Fruit fly (Drosophila melanogaster): ENCODE measurements around the gene kon.

The kon gene

dm6 chr2L:18504881-18505280 lies 1.1 kb upstream of the kon start (continued):
- TF ChIP-seq Doc3 (GFP tag; IDR thresholded peaks at IDR 0.05; ENCODE audit: partially characterized antibody), result no peak
- no peak for TF ChIP-seq CG15479 (GFP tag; optimal IDR thresholded peaks at IDR 0.05)
- TF ChIP-seq CG15011 (GFP tag; optimal IDR thresholded peaks at IDR 0.05), result peak; percentile 3
- no peak for TF ChIP-seq CG17186 (GFP tag; optimal IDR thresholded peaks at IDR 0.05)
- peak; percentile 21; the same call in 1 of the 3 replicates for TF ChIP-seq H15 (GFP tag; IDR thresholded peaks at IDR 0.05)
- no peak for TF ChIP-seq CG11247 (GFP tag; IDR thresholded peaks at IDR 0.05)
- TF ChIP-seq ac (GFP tag; optimal IDR thresholded peaks at IDR 0.05), result peak; percentile 57
- peak; percentile 51; the same call in 2 of the 3 replicates for TF ChIP-seq tgo (GFP tag; IDR thresholded peaks at IDR 0.05)
- TF ChIP-seq CG6765 (GFP tag; optimal IDR thresholded peaks at IDR 0.05), result no peak
- TF ChIP-seq crc (GFP tag; optimal IDR thresholded peaks at IDR 0.05), result peak; percentile 1
- TF ChIP-seq peb (GFP tag; IDR thresholded peaks at IDR 0.05), result peak; percentile 49
- peak; percentile 59; the same call in 1 of the 2 replicates for TF ChIP-seq CG10959 (GFP tag; IDR thresholded peaks at IDR 0.05)
- no peak for TF ChIP-seq CG9817 (tag; optimal IDR thresholded peaks at IDR 0.05)
- TF ChIP-seq nmo (GFP tag; optimal IDR thresholded peaks at IDR 0.05), result peak; percentile 68
- TF ChIP-seq Hr78 (GFP tag; optimal IDR thresholded peaks at IDR 0.05), result no peak
- TF ChIP-seq hbn (GFP tag; IDR thresholded peaks at IDR 0.05; ENCODE audit: partially characterized antibody), result no peak
- TF ChIP-seq CG4820 (GFP tag; optimal IDR thresholded peaks at IDR 0.05), result no peak
- TF ChIP-seq CG9932 (GFP tag; IDR thresholded peaks at IDR 0.05), result no peak
- TF ChIP-seq B-H2 (GFP tag; optimal IDR thresholded peaks at IDR 0.05), result no peak
- TF ChIP-seq psq (GFP tag; optimal IDR thresholded peaks at IDR 0.05), result no peak
- no peak for TF ChIP-seq CG32767 (GFP tag; IDR thresholded peaks at IDR 0.05)
- no peak for TF ChIP-seq vnd (GFP tag; IDR thresholded peaks at IDR 0.05; ENCODE audit: partially characterized antibody)
- TF ChIP-seq dati (GFP tag; IDR thresholded peaks at IDR 0.05), result 0 out of 2 replicates have a peak, but pooled peaks have one; percentile 24
- no peak for TF ChIP-seq CG10543 (GFP tag; optimal IDR thresholded peaks at IDR 0.05)
- peak; percentile 63 for TF ChIP-seq CG8924 (tag; optimal IDR thresholded peaks at IDR 0.05)
- TF ChIP-seq jigr1 (GFP tag; IDR thresholded peaks at IDR 0.05), result 0 out of 3 replicates have a peak, but pooled peaks have one; percentile 49
- TF ChIP-seq HmgZ (tag; optimal IDR thresholded peaks at IDR 0.05), result no peak
- no peak for TF ChIP-seq nerfin-2 (GFP tag; IDR thresholded peaks at IDR 0.05; ENCODE audit: partially characterized antibody)
- TF ChIP-seq gem (tag; optimal IDR thresholded peaks at IDR 0.05), result peak; percentile 78
- peak; percentile 2 for TF ChIP-seq oc (tag; optimal IDR thresholded peaks at IDR 0.05)
- peak; percentile 67 for TF ChIP-seq zf30C (GFP tag; optimal IDR thresholded peaks at IDR 0.05)
- TF ChIP-seq toy (GFP tag; IDR thresholded peaks at IDR 0.05), result no peak
- no peak for TF ChIP-seq CG10147 (GFP tag; optimal IDR thresholded peaks at IDR 0.05)
- peak; percentile 34 for TF ChIP-seq CG2120 (GFP tag; optimal IDR thresholded peaks at IDR 0.05)
- no peak for TF ChIP-seq CG4617 (GFP tag; optimal IDR thresholded peaks at IDR 0.05; ENCODE audit: borderline replicate concordance)
- peak; percentile 46 for TF ChIP-seq gcm (GFP tag; optimal IDR thresholded peaks at IDR 0.05)
- no peak for TF ChIP-seq CG12744 (GFP tag; optimal IDR thresholded peaks at IDR 0.05)
- peak; percentile 97 for TF ChIP-seq twi (tag; optimal IDR thresholded peaks at IDR 0.05)
- peak in 1 of 2 experiments; percentile 41 for TF ChIP-seq Pdp1 (GFP tag; optimal IDR thresholded peaks at IDR 0.05)
- TF ChIP-seq pum (GFP tag; optimal IDR thresholded peaks at IDR 0.05), result peak; percentile 20
- peak; percentile 64 for TF ChIP-seq Awh (GFP tag; IDR thresholded peaks at IDR 0.05)
- TF ChIP-seq CG10654 (GFP tag; optimal IDR thresholded peaks at IDR 0.05), result no peak
- TF ChIP-seq az2 (GFP tag; optimal IDR thresholded peaks at IDR 0.05), result peak; percentile 51
- TF ChIP-seq E2f1 (GFP tag; IDR thresholded peaks at IDR 0.05), result peak; percentile 59; the same call in 1 of the 2 replicates
- no peak for TF ChIP-seq CG3065 (GFP tag; optimal IDR thresholded peaks at IDR 0.05)
- TF ChIP-seq Optix (GFP tag; IDR thresholded peaks at IDR 0.05), result 0 out of 3 replicates have a peak, but pooled peaks have one; percentile 30
- no peak for TF ChIP-seq CG7786 (GFP tag; optimal IDR thresholded peaks at IDR 0.05)
- peak in 1 of 3 experiments; percentile 71 for TF ChIP-seq lola (GFP tag; optimal IDR thresholded peaks at IDR 0.05)
- peak; percentile 32 for TF ChIP-seq lilli (GFP tag; optimal IDR thresholded peaks at IDR 0.05)
- TF ChIP-seq CG13123 (GFP tag; optimal IDR thresholded peaks at IDR 0.05), result no peak
